Worm (Caenorhabditis elegans): ENCODE data around the gene epic-3.
A peak's percentile ranks its signal among the peaks of the same experiment; 100 is the strongest.

epic-3 gene

DNA sequence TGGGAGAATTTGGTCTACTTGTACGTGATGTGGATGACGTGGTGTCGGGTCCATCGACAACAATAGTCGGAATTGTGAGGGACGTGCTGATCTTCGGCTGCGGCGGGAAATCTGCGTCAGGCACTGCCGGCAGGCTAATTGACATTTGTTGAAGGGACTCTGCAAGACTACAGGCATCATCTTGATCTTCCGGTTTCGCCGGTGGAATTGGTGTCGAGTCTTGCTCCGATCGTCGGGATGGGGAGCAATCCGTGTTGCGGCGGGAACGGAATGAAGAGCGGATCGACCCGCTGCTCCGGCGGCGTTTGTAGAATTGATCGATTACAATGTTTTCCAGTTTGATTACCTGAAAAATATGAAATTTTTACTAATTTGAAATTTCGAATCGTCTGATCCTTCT is 28.3 kb upstream of the epic-3 start:
- TF ChIP-seq hmbx-1 (tag; optimal IDR thresholded peaks at IDR 0.05) (no peak), ceh-36 (tag; optimal IDR thresholded peaks at IDR 0.05) (no peak), sea-1 (GFP tag; conservative IDR thresholded peaks at IDR 0.05) (no peak), scrt-1 (GFP tag; IDR thresholded peaks at IDR 0.05) (no peak), tra-4 (tag; optimal IDR thresholded peaks at IDR 0.05) (no peak), hmg-4 (GFP tag; optimal IDR thresholded peaks at IDR 0.05) (no peak), aly-1 (tag; optimal IDR thresholded peaks at IDR 0.05) (no peak), pes-1 (GFP tag; IDR thresholded peaks at IDR 0.05) (no peak), ama-1 (optimal IDR thresholded peaks at IDR 0.05) (no peak), ceh-13 (GFP tag; optimal IDR thresholded peaks at IDR 0.05) (no peak), flt-1 (GFP tag; IDR thresholded peaks at IDR 0.05) (no peak), F13C5.2 (tag; optimal IDR thresholded peaks at IDR 0.05) (no peak), tbx-11 (GFP tag; IDR thresholded peaks at IDR 0.05) (no peak), tbx-37 (GFP tag; conservative IDR thresholded peaks at IDR 0.05) (no peak), B0310.2 (tag; optimal IDR thresholded peaks at IDR 0.05) (no peak)

DNA sequence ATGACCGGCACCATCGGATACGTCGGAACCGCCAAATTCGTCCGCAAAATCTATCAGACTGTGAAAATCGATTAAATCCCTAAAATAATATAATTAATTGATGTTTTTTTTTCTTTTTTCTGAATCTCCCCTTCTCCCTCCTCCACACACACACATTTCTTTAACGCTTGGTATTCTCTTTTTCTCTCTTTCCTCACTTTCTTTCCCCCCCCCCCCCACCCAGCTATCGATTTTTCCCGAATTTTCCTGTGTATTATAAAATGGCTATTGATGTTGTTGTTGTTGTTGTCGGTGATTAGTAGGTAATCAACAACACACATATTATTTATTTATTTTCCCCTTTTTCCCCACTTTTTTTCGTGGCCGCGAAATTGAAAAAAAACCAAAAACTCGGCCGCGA is 27.1 kb upstream of the epic-3 start:
- no peak for TF ChIP-seq tra-4 (tag; optimal IDR thresholded peaks at IDR 0.05)
- no peak for TF ChIP-seq ets-7 (tag; optimal IDR thresholded peaks at IDR 0.05)
- TF ChIP-seq B0310.2 (tag; optimal IDR thresholded peaks at IDR 0.05) = no peak
- no peak for TF ChIP-seq sea-1 (GFP tag; conservative IDR thresholded peaks at IDR 0.05)
- TF ChIP-seq hmg-4 (GFP tag; optimal IDR thresholded peaks at IDR 0.05) = no peak
- TF ChIP-seq ceh-36 (tag; optimal IDR thresholded peaks at IDR 0.05) = no peak
- TF ChIP-seq flt-1 (GFP tag; IDR thresholded peaks at IDR 0.05) = no peak
- TF ChIP-seq scrt-1 (GFP tag; IDR thresholded peaks at IDR 0.05) = no peak
- no peak for TF ChIP-seq tbx-11 (GFP tag; IDR thresholded peaks at IDR 0.05)
- TF ChIP-seq aly-1 (tag; optimal IDR thresholded peaks at IDR 0.05) = no peak
- TF ChIP-seq tbx-37 (GFP tag; conservative IDR thresholded peaks at IDR 0.05) = no peak
- TF ChIP-seq pes-1 (GFP tag; IDR thresholded peaks at IDR 0.05) = no peak
- no peak for TF ChIP-seq hnd-1 (tag; optimal IDR thresholded peaks at IDR 0.05)
- no peak for TF ChIP-seq ceh-13 (GFP tag; optimal IDR thresholded peaks at IDR 0.05)
- TF ChIP-seq hmbx-1 (tag; optimal IDR thresholded peaks at IDR 0.05) = no peak
- TF ChIP-seq F13C5.2 (tag; optimal IDR thresholded peaks at IDR 0.05) = no peak
- TF ChIP-seq ama-1 (optimal IDR thresholded peaks at IDR 0.05) = no peak

DNA sequence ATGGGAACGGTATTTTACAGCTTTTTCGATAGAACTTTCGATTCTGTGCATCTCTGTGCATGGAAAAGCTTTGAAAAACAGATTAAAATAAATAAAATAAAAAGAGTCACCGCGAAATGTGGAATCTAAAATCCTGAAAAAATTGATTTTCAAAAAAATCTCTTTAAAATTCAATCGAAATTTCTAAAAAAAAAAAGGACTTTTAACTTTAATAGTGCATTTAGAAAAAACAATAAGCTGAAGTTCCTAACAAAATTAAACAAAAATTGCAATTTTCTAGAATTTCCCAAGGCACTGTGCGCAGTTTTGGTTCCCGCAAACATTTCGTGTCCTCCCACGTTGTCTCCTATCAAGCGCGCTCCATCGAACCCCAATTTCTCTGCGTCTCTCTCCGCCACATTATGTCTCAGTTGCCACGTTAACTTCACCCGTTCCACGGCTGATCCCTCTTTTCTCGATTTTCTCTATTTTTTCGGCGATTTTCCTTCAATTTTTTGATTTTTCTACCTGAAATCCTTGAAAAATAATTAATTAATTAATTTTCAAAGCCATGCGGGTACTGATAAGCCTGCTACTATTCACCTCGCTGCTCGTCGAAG is 21.4 kb upstream of the epic-3 start, which contains the start of the genes Y41D4A.6 and Y41D4A.4:
Y41D4A.6 (minus strand) TSS at position 51 of the 599 bp plus-strand sequence.
Y41D4A.4 (plus strand) TSS at position 549 of the 599 bp plus-strand sequence.
- TF ChIP-seq tra-4 (tag; optimal IDR thresholded peaks at IDR 0.05) = no peak
- TF ChIP-seq B0310.2 (tag; optimal IDR thresholded peaks at IDR 0.05) = no peak
- TF ChIP-seq flt-1 (GFP tag; IDR thresholded peaks at IDR 0.05) = no peak
- TF ChIP-seq hnd-1 (tag; optimal IDR thresholded peaks at IDR 0.05) = peak; percentile 44
- no peak for TF ChIP-seq aly-1 (tag; optimal IDR thresholded peaks at IDR 0.05)
- peak; percentile 41 for TF ChIP-seq hmg-4 (GFP tag; optimal IDR thresholded peaks at IDR 0.05)
- TF ChIP-seq ama-1 (optimal IDR thresholded peaks at IDR 0.05) = no peak
- TF ChIP-seq ets-7 (tag; optimal IDR thresholded peaks at IDR 0.05) = peak; percentile 86
- peak; percentile 65 for TF ChIP-seq F13C5.2 (tag; optimal IDR thresholded peaks at IDR 0.05)
- peak; percentile 65 for TF ChIP-seq tbx-37 (GFP tag; conservative IDR thresholded peaks at IDR 0.05)
- TF ChIP-seq ceh-36 (tag; optimal IDR thresholded peaks at IDR 0.05) = no peak
- TF ChIP-seq scrt-1 (GFP tag; IDR thresholded peaks at IDR 0.05) = no peak
- peak; percentile 30 for TF ChIP-seq ceh-13 (GFP tag; optimal IDR thresholded peaks at IDR 0.05)
- TF ChIP-seq tbx-11 (GFP tag; IDR thresholded peaks at IDR 0.05) = 0 out of 2 replicates have a peak, but pooled peaks have one; percentile 20
- TF ChIP-seq hmbx-1 (tag; optimal IDR thresholded peaks at IDR 0.05) = peak; percentile 53
- TF ChIP-seq sea-1 (GFP tag; conservative IDR thresholded peaks at IDR 0.05) = no peak
- peak; percentile 65 for TF ChIP-seq pes-1 (GFP tag; IDR thresholded peaks at IDR 0.05)

- TF ChIP-seq tra-4 (tag; optimal IDR thresholded peaks at IDR 0.05) = no peak
- no peak for TF ChIP-seq hmbx-1 (tag; optimal IDR thresholded peaks at IDR 0.05)
- TF ChIP-seq F13C5.2 (tag; optimal IDR thresholded peaks at IDR 0.05) = no peak
- TF ChIP-seq aly-1 (tag; optimal IDR thresholded peaks at IDR 0.05) = no peak
- no peak for TF ChIP-seq scrt-1 (GFP tag; IDR thresholded peaks at IDR 0.05)
- no peak for TF ChIP-seq ceh-36 (tag; optimal IDR thresholded peaks at IDR 0.05)
- no peak for TF ChIP-seq B0310.2 (tag; optimal IDR thresholded peaks at IDR 0.05)
- no peak for TF ChIP-seq pes-1 (GFP tag; IDR thresholded peaks at IDR 0.05)
- no peak for TF ChIP-seq hnd-1 (tag; optimal IDR thresholded peaks at IDR 0.05)
Measured at ce11 chrIV:1740105-1741023, 16.2 kb upstream of the epic-3 start, which contains the start of gene ptpn-22. TSS of gene ptpn-22 (minus strand) at chrIV:1740262.

- no peak for TF ChIP-seq aly-1 (tag; optimal IDR thresholded peaks at IDR 0.05)
- no peak for TF ChIP-seq flt-1 (GFP tag; IDR thresholded peaks at IDR 0.05)
- TF ChIP-seq tbx-11 (GFP tag; IDR thresholded peaks at IDR 0.05) = no peak
- no peak for TF ChIP-seq ceh-13 (GFP tag; optimal IDR thresholded peaks at IDR 0.05)
Measured at ce11 chrIV:1739366-1740104, 15.4 kb upstream of the epic-3 start.

DNA sequence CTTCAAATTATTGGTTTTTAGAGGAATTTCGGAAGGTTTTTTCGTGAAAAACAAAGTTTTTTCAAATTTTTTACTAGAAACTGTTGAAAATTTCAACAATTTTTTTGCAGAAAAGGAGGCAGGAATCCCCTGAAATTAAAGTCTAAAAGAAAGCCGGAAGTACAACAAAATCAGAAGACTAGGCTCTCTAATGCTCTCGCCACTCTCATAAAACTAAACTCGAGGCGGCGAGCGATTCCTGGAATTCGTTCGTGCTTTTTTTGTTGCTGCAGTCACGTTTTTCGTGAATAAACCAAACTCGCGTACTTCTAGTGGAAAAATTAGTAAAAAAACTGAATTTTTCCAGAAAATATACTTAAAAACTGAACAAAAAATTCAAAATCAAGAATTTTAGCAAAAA is 14.7 kb upstream of the epic-3 start:
- TF ChIP-seq tra-4 (tag; optimal IDR thresholded peaks at IDR 0.05) (no peak), ets-7 (tag; optimal IDR thresholded peaks at IDR 0.05) (no peak), tbx-37 (GFP tag; conservative IDR thresholded peaks at IDR 0.05) (no peak), B0310.2 (tag; optimal IDR thresholded peaks at IDR 0.05) (no peak), sea-1 (GFP tag; conservative IDR thresholded peaks at IDR 0.05) (no peak), aly-1 (tag; optimal IDR thresholded peaks at IDR 0.05) (no peak), F13C5.2 (tag; optimal IDR thresholded peaks at IDR 0.05) (no peak), ceh-36 (tag; optimal IDR thresholded peaks at IDR 0.05) (no peak), hmg-4 (GFP tag; optimal IDR thresholded peaks at IDR 0.05) (no peak), ceh-13 (GFP tag; optimal IDR thresholded peaks at IDR 0.05) (no peak), hmbx-1 (tag; optimal IDR thresholded peaks at IDR 0.05) (no peak), scrt-1 (GFP tag; IDR thresholded peaks at IDR 0.05) (no peak)
